Worm (Caenorhabditis elegans): ENCODE data around the gene nurf-1.

The nurf-1 gene

DNA sequence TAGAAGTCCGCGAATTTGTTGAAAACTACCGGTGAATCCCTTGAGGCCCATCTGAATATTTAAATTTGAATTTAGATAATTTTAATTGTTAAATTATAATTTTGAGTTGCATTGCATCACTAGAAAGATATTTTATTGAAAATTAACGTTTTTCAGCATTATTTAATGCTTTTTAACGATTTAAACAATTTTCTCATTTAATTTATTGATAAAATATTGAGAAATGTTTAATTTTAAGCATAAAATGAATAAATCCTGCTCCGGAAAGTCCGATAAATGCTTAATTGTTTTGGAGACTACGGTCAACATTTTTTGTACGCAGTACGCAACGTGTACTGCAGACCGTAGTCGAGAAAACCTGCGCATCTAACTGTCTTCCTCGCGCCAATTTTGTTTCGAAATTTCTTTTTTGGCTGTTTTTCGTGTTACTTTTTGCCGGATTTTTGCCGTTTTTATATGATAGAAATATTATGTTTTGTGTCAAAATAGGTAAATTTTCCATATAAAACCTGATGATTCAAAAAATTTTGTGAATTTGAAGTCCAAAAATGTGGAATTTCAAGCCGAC, 41.1 kb upstream of the nurf-1 start, which contains the start of the genes Y54G11A.17, lin-7 and elof-1 (continued):
- TF ChIP-seq zip-4 (GFP tag; optimal IDR thresholded peaks at IDR 0.05): peak; percentile 61
- TF ChIP-seq ceh-63 (GFP tag; optimal IDR thresholded peaks at IDR 0.05): no peak
- TF ChIP-seq ces-1 (GFP tag; optimal IDR thresholded peaks at IDR 0.05): no peak
- TF ChIP-seq nhr-12 (tag; optimal IDR thresholded peaks at IDR 0.05): no peak
- TF ChIP-seq isw-1 (GFP tag; IDR thresholded peaks at IDR 0.05): peak; percentile 84
- TF ChIP-seq lin-14 (GFP tag; optimal IDR thresholded peaks at IDR 0.05): peak; percentile 89
- TF ChIP-seq ets-5 (GFP tag; IDR thresholded peaks at IDR 0.05): no peak
- peak in 1 of 2 experiments; percentile 60 for TF ChIP-seq ztf-11 (tag; optimal IDR thresholded peaks at IDR 0.05)
- peak; percentile 79 for TF ChIP-seq swsn-7 (tag; optimal IDR thresholded peaks at IDR 0.05)
- TF ChIP-seq lin-13 (GFP tag; optimal IDR thresholded peaks at IDR 0.05): peak; percentile 86
- no peak for TF ChIP-seq C34B4.2 (tag; optimal IDR thresholded peaks at IDR 0.05)
- peak; percentile 83 for TF ChIP-seq tbx-2 (tag; optimal IDR thresholded peaks at IDR 0.05)
- peak; percentile 85 for TF ChIP-seq xbp-1 (tag; optimal IDR thresholded peaks at IDR 0.05)
- TF ChIP-seq mep-1 (tag; optimal IDR thresholded peaks at IDR 0.05): peak; percentile 97
- peak; percentile 52 for TF ChIP-seq egl-13 (tag; optimal IDR thresholded peaks at IDR 0.05)
- peak; percentile 73 for TF ChIP-seq blmp-1 (tag; optimal IDR thresholded peaks at IDR 0.05)
- peak; percentile 86 for TF ChIP-seq nhr-85 (tag)
- no peak for TF ChIP-seq nhr-76 (tag; optimal IDR thresholded peaks at IDR 0.05)
- peak; percentile 73 for TF ChIP-seq nhr-90 (tag; optimal IDR thresholded peaks at IDR 0.05; ENCODE audit: poor library complexity)
- no peak for TF ChIP-seq hlh-4 (tag; optimal IDR thresholded peaks at IDR 0.05)
- peak; percentile 86 for TF ChIP-seq lin-15B (tag; optimal IDR thresholded peaks at IDR 0.05)
- TF ChIP-seq aha-1 (tag; optimal IDR thresholded peaks at IDR 0.05): peak; percentile 12
- TF ChIP-seq pax-3 (tag; optimal IDR thresholded peaks at IDR 0.05): peak; percentile 63
- TF ChIP-seq rnt-1 (tag; optimal IDR thresholded peaks at IDR 0.05): peak; percentile 87
- peak; percentile 93 for TF ChIP-seq snu-23 (GFP tag; optimal IDR thresholded peaks at IDR 0.05)
- no peak for TF ChIP-seq nhr-84 (tag; optimal IDR thresholded peaks at IDR 0.05)
- no peak for TF ChIP-seq hlh-17 (GFP tag; optimal IDR thresholded peaks at IDR 0.05; ENCODE audit: borderline replicate concordance)
- TF ChIP-seq F16B12.6 (tag; optimal IDR thresholded peaks at IDR 0.05): peak; percentile 99
- peak; percentile 14 for TF ChIP-seq pqm-1 (tag; optimal IDR thresholded peaks at IDR 0.05)
- TF ChIP-seq fkh-4 (tag; optimal IDR thresholded peaks at IDR 0.05; ENCODE audit: borderline replicate concordance): no peak
- TF ChIP-seq elt-3 (tag; optimal IDR thresholded peaks at IDR 0.05): peak in 2 of 6 experiments; percentile 69 to 87
- peak; percentile 88 for TF ChIP-seq snpc-4 (tag; optimal IDR thresholded peaks at IDR 0.05)

ce11 chrII:14350768-14351167, 39.7 kb upstream of the nurf-1 start:
- TF ChIP-seq nhr-85 (tag) (peak; percentile 60), zip-4 (GFP tag; optimal IDR thresholded peaks at IDR 0.05) (no peak), lsy-2 (tag; optimal IDR thresholded peaks at IDR 0.05) (peak in 1 of 2 experiments; percentile 23), snu-23 (GFP tag; optimal IDR thresholded peaks at IDR 0.05) (peak; percentile 3), C34B4.2 (tag; optimal IDR thresholded peaks at IDR 0.05) (no peak), nhr-71 (tag; optimal IDR thresholded peaks at IDR 0.05) (peak; percentile 5)

- TF ChIP-seq fkh-10 (GFP tag; optimal IDR thresholded peaks at IDR 0.05) (no peak), zag-1 (tag; optimal IDR thresholded peaks at IDR 0.05) (no peak), ama-1 (optimal IDR thresholded peaks at IDR 0.05) (no peak), pag-3 (tag; optimal IDR thresholded peaks at IDR 0.05; ENCODE audit: borderline replicate concordance, insufficient read depth) (no peak), ceh-88 (GFP tag; IDR thresholded peaks at IDR 0.05) (no peak), nhr-20 (tag; optimal IDR thresholded peaks at IDR 0.05) (no peak), C04F5.9 (tag; optimal IDR thresholded peaks at IDR 0.05) (no peak), zip-4 (GFP tag; optimal IDR thresholded peaks at IDR 0.05) (no peak), tlp-1 (tag; optimal IDR thresholded peaks at IDR 0.05) (no peak), mab-9 (GFP tag; IDR thresholded peaks at IDR 0.05) (no peak), sup-37 (GFP tag; optimal IDR thresholded peaks at IDR 0.05) (no peak), unc-30 (tag; optimal IDR thresholded peaks at IDR 0.05) (no peak), ztf-4 (tag; optimal IDR thresholded peaks at IDR 0.05) (no peak), dpl-1 (GFP tag; optimal IDR thresholded peaks at IDR 0.05) (no peak), alr-1 (tag; optimal IDR thresholded peaks at IDR 0.05; ENCODE audit: borderline replicate concordance) (no peak)
These were observed 39.2 kb upstream of the nurf-1 start for ce11 chrII:14351352-14351751.

All from whole organism, L1 larva.